Worm (Caenorhabditis elegans): ENCODE data around the gene srh-8.

ce11 chrV:4055025-4055424 lies 49.7 kb downstream of the srh-8 start, which contains the start of gene djr-1.2:
- TF ChIP-seq unc-62 (GFP tag; optimal IDR thresholded peaks at IDR 0.05) (no peak), unc-39 (tag; optimal IDR thresholded peaks at IDR 0.05) (no peak), nhr-23 (tag; optimal IDR thresholded peaks at IDR 0.05) (no peak)
